Worm (Caenorhabditis elegans): Measurements from ENCODE around the gene F44E5.4.

DNA sequence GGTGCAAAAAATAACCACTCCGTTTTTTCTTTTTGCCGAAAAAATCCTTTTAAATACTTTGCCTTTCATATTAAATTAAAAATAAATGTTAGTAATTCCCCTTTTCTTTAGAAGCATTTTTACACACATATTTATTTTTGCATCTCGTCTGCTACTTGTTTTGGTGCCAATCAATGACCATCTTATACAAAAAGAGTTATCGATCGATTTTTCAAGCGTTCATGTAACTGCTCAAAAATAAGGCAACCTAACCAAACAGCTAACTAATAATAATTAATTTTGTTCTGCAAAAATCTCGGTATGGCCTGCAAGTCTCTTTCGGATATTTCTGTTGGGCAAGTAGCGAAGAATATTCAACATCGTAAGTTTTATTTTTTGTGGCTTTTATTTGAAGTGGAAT, 7.4 kb upstream of the F44E5.4 start, which contains the start of gene F44E5.2:
- TF ChIP-seq lin-39 (tag; optimal IDR thresholded peaks at IDR 0.05), result no peak
- TF ChIP-seq nhr-12 (tag; optimal IDR thresholded peaks at IDR 0.05), result no peak
- TF ChIP-seq nhr-25 (tag; optimal IDR thresholded peaks at IDR 0.05), result no peak
